Worm (Caenorhabditis elegans) whole organism, dauer: Measurements from ENCODE around the gene cnnm-5.

ENCODE experiments used
- unc-62 ChIP-seq: sonication (generic microtip); optimal IDR thresholded peaks from 2 replicates; lab custom pipeline; 2017; ENCODE audit warnings: missing biosample characterization, missing genetic modification reagents, missing genetic modification characterization

Gene cnnm-5

ce11 chrIII:3804422-3804821, 24.6 kb downstream of the cnnm-5 start, which contains the start of gene xbx-5:
Gene xbx-5 (minus strand): TSS chrIII:3804477.
- no peak for TF ChIP-seq unc-62 (GFP tag; lab: Kevin White, UChicago)

- no peak for TF ChIP-seq unc-62 (GFP tag; lab: Kevin White, UChicago)
Observed at ce11 chrIII:3803113-3803512, 25.9 kb downstream of the cnnm-5 start.

- TF ChIP-seq unc-62 (GFP tag; lab: Kevin White, UChicago): peak; percentile 49
Observed at ce11 chrIII:3801379-3801894, 27.6 kb downstream of the cnnm-5 start.

- no peak for TF ChIP-seq unc-62 (GFP tag; lab: Kevin White, UChicago)
Observed at ce11 chrIII:3800934-3801252, 28.1 kb downstream of the cnnm-5 start.

- TF ChIP-seq unc-62 (GFP tag; lab: Kevin White, UChicago): no peak
Observed at ce11 chrIII:3800240-3800933, 28.6 kb downstream of the cnnm-5 start, which contains the start of gene mtm-3. Gene mtm-3 (minus strand): TSS chrIII:3800467.

ce11 chrIII:3799213-3799612, 29.8 kb downstream of the cnnm-5 start:
- no peak for TF ChIP-seq unc-62 (GFP tag; lab: Kevin White, UChicago)

- TF ChIP-seq unc-62 (GFP tag; lab: Kevin White, UChicago): no peak
Observed at ce11 chrIII:3798416-3798815, 30.6 kb downstream of the cnnm-5 start.

- TF ChIP-seq unc-62 (GFP tag; lab: Kevin White, UChicago): no peak
Observed at ce11 chrIII:3797180-3798026, 31.6 kb downstream of the cnnm-5 start.

ce11 chrIII:3795933-3796332, 33.1 kb downstream of the cnnm-5 start:
- no peak for TF ChIP-seq unc-62 (GFP tag; lab: Kevin White, UChicago)

ce11 chrIII:3790855-3791254, 38.1 kb downstream of the cnnm-5 start:
- TF ChIP-seq unc-62 (GFP tag; lab: Kevin White, UChicago): no peak

ce11 chrIII:3789688-3790371, 39.2 kb downstream of the cnnm-5 start:
- no peak for TF ChIP-seq unc-62 (GFP tag; lab: Kevin White, UChicago)

ce11 chrIII:3786427-3786935, 42.5 kb downstream of the cnnm-5 start, which contains the start of gene acy-3:
Gene acy-3 (minus strand): TSS chrIII:3786477.
- TF ChIP-seq unc-62 (GFP tag; lab: Kevin White, UChicago): no peak

ce11 chrIII:3785094-3785493, 43.9 kb downstream of the cnnm-5 start:
- no peak for TF ChIP-seq unc-62 (GFP tag; lab: Kevin White, UChicago)

- TF ChIP-seq unc-62 (GFP tag; lab: Kevin White, UChicago): no peak
Observed at ce11 chrIII:3783914-3784313, 45.1 kb downstream of the cnnm-5 start.

ce11 chrIII:3782853-3783252, 46.2 kb downstream of the cnnm-5 start:
- TF ChIP-seq unc-62 (GFP tag; lab: Kevin White, UChicago): no peak

- no peak for TF ChIP-seq unc-62 (GFP tag; lab: Kevin White, UChicago)
Observed at ce11 chrIII:3781827-3782226, 47.2 kb downstream of the cnnm-5 start.
